Worm (Caenorhabditis elegans): Measurements from ENCODE around the gene R151.2.

DNA sequence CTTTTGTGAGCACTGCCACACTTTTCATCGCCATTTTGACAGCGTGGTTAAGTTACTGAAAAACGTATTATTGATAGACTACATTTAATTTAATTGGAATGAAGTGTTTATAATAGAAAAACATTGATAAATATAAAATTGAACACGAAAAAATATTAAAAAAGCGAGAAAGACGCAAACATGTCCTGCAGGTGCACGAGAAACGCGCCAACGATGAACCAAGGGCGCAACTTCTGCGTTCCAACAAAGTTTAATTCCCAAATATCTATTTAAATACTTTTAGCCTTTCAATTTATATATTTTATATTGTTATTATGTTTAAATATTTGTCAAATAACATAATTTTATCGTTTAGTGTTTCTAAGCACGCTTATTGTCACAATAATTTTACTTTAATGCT lies 24.4 kb downstream of the R151.2 start, which contains the start of gene ndus-8:
- TF ChIP-seq nhr-12 (tag; optimal IDR thresholded peaks at IDR 0.05) (no peak), nhr-237 (tag; optimal IDR thresholded peaks at IDR 0.05) (no peak)

Data from whole organism, mixed stage, embryonic.